Worm (Caenorhabditis elegans): ENCODE data around the gene unc-85.

unc-85 gene

DNA sequence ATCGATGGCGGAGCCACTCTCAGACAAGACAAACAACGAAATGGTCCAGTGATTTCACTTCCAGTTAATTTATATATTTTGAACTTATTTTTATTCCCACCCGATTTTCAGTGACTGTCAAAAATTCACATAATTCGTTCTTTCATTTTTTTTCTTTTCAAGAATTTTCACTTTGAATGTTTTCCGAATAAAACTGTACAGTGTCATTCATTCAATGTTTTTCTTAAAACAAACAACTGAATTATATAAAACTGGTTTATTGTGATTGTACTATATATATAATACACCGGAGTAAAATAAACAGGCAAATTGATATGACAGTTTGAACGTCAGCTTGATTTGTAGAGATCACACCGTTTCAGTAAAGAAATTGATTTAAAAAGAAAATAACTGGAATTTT, 1.1 kb downstream of the unc-85 start (continued):
- TF ChIP-seq unc-130 (GFP tag; optimal IDR thresholded peaks at IDR 0.05) (peak; percentile 66), cebp-2 (GFP tag; IDR thresholded peaks at IDR 0.05) (no peak), K12H6.12 (tag; optimal IDR thresholded peaks at IDR 0.05) (no peak), nhr-179 (tag; optimal IDR thresholded peaks at IDR 0.05) (no peak), let-607 (tag; optimal IDR thresholded peaks at IDR 0.05) (no peak), Y67H2A.10 (GFP tag; conservative IDR thresholded peaks at IDR 0.05) (no peak), dpff-1 (tag; optimal IDR thresholded peaks at IDR 0.05) (no peak), hmg-1.2 (GFP tag; IDR thresholded peaks at IDR 0.05) (peak; percentile 45), zim-3 (tag; optimal IDR thresholded peaks at IDR 0.05) (no peak), D2030.7 (GFP tag; IDR thresholded peaks at IDR 0.05) (peak; percentile 57), F39B2.1 (GFP tag; IDR thresholded peaks at IDR 0.05) (no peak), lin-54 (GFP tag; optimal IDR thresholded peaks at IDR 0.05) (peak; percentile 58), ekl-4 (GFP tag; IDR thresholded peaks at IDR 0.05) (peak; percentile 74), ccch-3 (GFP tag; optimal IDR thresholded peaks at IDR 0.05) (no peak), B0019.2 (GFP tag; conservative IDR thresholded peaks at IDR 0.05) (no peak), sptf-2 (GFP tag; optimal IDR thresholded peaks at IDR 0.05) (no peak), Y53F4B.3 (GFP tag; IDR thresholded peaks at IDR 0.05) (no peak), let-526 (GFP tag; IDR thresholded peaks at IDR 0.05) (no peak), egl-44 (GFP tag; IDR thresholded peaks at IDR 0.05) (no peak), sea-2 (GFP tag; IDR thresholded peaks at IDR 0.05) (no peak), tlf-1 (GFP tag; optimal IDR thresholded peaks at IDR 0.05) (peak; percentile 64), dox-1 (GFP tag; IDR thresholded peaks at IDR 0.05) (no peak; the same call in 1 of the 2 replicates), nfya-2 (GFP tag; IDR thresholded peaks at IDR 0.05) (no peak), nhr-90 (tag; optimal IDR thresholded peaks at IDR 0.05) (no peak), atf-7 (tag; optimal IDR thresholded peaks at IDR 0.05) (peak; percentile 11), tbp1 (GFP tag; optimal IDR thresholded peaks at IDR 0.05) (peak; percentile 6), hlh-12 (tag; optimal IDR thresholded peaks at IDR 0.05) (no peak), F10E7.11 (tag; optimal IDR thresholded peaks at IDR 0.05) (no peak), hsf-1 (GFP tag; IDR thresholded peaks at IDR 0.05) (peak; percentile 80), snpc-3.4 (tag; optimal IDR thresholded peaks at IDR 0.05) (peak; percentile 48), zfh-2 (GFP tag; conservative IDR thresholded peaks at IDR 0.05) (no peak), madf-10 (tag; optimal IDR thresholded peaks at IDR 0.05) (no peak), nhr-120 (GFP tag; IDR thresholded peaks at IDR 0.05) (no peak), cebp-1 (GFP tag; IDR thresholded peaks at IDR 0.05) (no peak), cebp-1 (tag; optimal IDR thresholded peaks at IDR 0.05) (peak; percentile 58), bed-1 (GFP tag; IDR thresholded peaks at IDR 0.05) (no peak), egl-18 (GFP tag; IDR thresholded peaks at IDR 0.05) (no peak), ztf-3 (GFP tag; optimal IDR thresholded peaks at IDR 0.05) (no peak), ceh-79 (tag; optimal IDR thresholded peaks at IDR 0.05) (no peak), mel-28 (tag; optimal IDR thresholded peaks at IDR 0.05; ENCODE audit: borderline replicate concordance) (no peak), hlh-26 (GFP tag; conservative IDR thresholded peaks at IDR 0.05) (no peak), rpc-1 (optimal IDR thresholded peaks at IDR 0.05) (no peak), rpc-1 (tag; optimal IDR thresholded peaks at IDR 0.05) (no peak), hrde-1 (tag; optimal IDR thresholded peaks at IDR 0.05; ENCODE audit: borderline replicate concordance) (peak; percentile 92), repo-1 (tag; optimal IDR thresholded peaks at IDR 0.05) (peak; percentile 53), mxl-1 (tag; optimal IDR thresholded peaks at IDR 0.05) (no peak), sdz-38 (tag; optimal IDR thresholded peaks at IDR 0.05) (no peak), aptf-2 (GFP tag; conservative IDR thresholded peaks at IDR 0.05) (no peak), akir-1 (GFP tag; optimal IDR thresholded peaks at IDR 0.05) (no peak), attf-6 (GFP tag; IDR thresholded peaks at IDR 0.05) (peak; percentile 76), ztf-22 (GFP tag; optimal IDR thresholded peaks at IDR 0.05) (no peak)
